Worm (Caenorhabditis elegans) whole organism, L4 larva: ENCODE results near the gene srw-122.

Source experiments
- ceh-82 ChIP-seq: sonication (generic microtip); optimal IDR thresholded peaks from 2 replicates; lab custom pipeline; 2017; ENCODE audit warnings: missing biosample characterization, missing genetic modification characterization
- dpl-1 ChIP-seq: fragments of 150-350 bp; optimal IDR thresholded peaks from 2 replicates; lab custom pipeline; 2014; ENCODE audit warnings: missing biosample characterization, missing genetic modification reagents, missing genetic modification characterization
- egl-27 ChIP-seq: sonication (generic microtip); optimal IDR thresholded peaks from 3 replicates; lab custom pipeline; 2017; ENCODE audit warnings: missing biosample characterization, missing genetic modification reagents, missing genetic modification characterization
- nhr-102 ChIP-seq: sonication (generic microtip); optimal IDR thresholded peaks from 2 replicates; lab custom pipeline; 2016; ENCODE audit warnings: mild to moderate bottlenecking, missing genetic modification characterization, moderate library complexity, missing compliant biosample characterization
- snpc-4 ChIP-seq: fragments of 150-350 bp; optimal IDR thresholded peaks from 2 replicates; lab custom pipeline; 2014; ENCODE audit warnings: missing biosample characterization, missing genetic modification characterization
- tra-1 ChIP-seq: fragments of 200-800 bp; sonication (Bioruptor generic); IDR thresholded peaks from 2 replicates; pipeline ENCODE4 v1.3.6; 2022; ENCODE audit warnings: missing genetic modification reagents, missing genetic modification characterization, missing compliant biosample characterization

DNA sequence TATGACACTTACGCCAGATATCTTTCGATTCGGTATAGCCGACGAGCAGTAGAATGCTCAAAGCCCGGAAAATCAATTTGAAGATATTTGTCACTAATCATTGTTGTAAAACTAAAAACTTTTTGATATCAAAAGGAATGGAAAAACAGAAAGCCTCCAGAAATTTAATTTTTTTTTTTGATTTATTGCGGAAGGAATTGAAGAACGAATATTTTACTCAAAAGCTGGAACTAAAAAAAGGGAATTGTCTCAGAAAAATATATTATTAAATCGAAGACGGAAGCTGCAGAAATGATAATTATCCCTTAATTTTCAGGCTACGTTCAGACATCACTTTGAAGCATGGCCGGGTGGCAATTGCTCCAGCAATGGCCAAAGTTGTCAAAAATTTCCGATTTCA lies 8.1 kb downstream of the srw-122 start, which contains the start of gene srw-137:
- no peak for TF ChIP-seq dpl-1 (GFP tag; lab: Kevin White, UChicago)
- TF ChIP-seq egl-27 (tag; lab: Kevin White, UChicago), result no peak
- TF ChIP-seq ceh-82, result no peak
- no peak for TF ChIP-seq tra-1
- TF ChIP-seq nhr-102 (tag; lab: Kevin White, UChicago), result no peak
- TF ChIP-seq snpc-4 (tag; lab: Kevin White, UChicago), result no peak
